Fruit fly (Drosophila melanogaster): ENCODE measurements around the gene Prp4k.

Prp4k gene

dm6 chr3L:205723-206284, 5.5 kb downstream of the Prp4k start, which contains the start of the genes Gk1 and CG13876 (continued):
- TF ChIP-seq CG4854 (GFP tag; optimal IDR thresholded peaks at IDR 0.05) (peak; percentile 69), stwl (tag; optimal IDR thresholded peaks at IDR 0.05) (peak; percentile 74), CG11696 (GFP tag; IDR thresholded peaks at IDR 0.05) (peak; percentile 88), grn (GFP tag; optimal IDR thresholded peaks at IDR 0.05) (peak; percentile 78), CG12744 (GFP tag; optimal IDR thresholded peaks at IDR 0.05) (peak; percentile 62), CG9932 (GFP tag; IDR thresholded peaks at IDR 0.05) (peak; percentile 91), CG14710 (tag; optimal IDR thresholded peaks at IDR 0.05) (peak; percentile 100), tx (GFP tag; optimal IDR thresholded peaks at IDR 0.05) (no peak), Pdp1 (GFP tag; optimal IDR thresholded peaks at IDR 0.05) (peak; percentile 48 to 81), CG6175 (GFP tag; IDR thresholded peaks at IDR 0.05) (peak; percentile 85), psq (GFP tag; optimal IDR thresholded peaks at IDR 0.05) (peak; percentile 78), nom (GFP tag; optimal IDR thresholded peaks at IDR 0.05) (peak; percentile 96), zfh2 (GFP tag; optimal IDR thresholded peaks at IDR 0.05) (peak; percentile 63), E2f2 (GFP tag; IDR thresholded peaks at IDR 0.05) (peak; percentile 77), ranshi (GFP tag; IDR thresholded peaks at IDR 0.05) (peak; percentile 94), CG12071 (GFP tag; optimal IDR thresholded peaks at IDR 0.05) (peak; percentile 88), disco-r (GFP tag; optimal IDR thresholded peaks at IDR 0.05) (no peak), Usf (GFP tag; optimal IDR thresholded peaks at IDR 0.05) (peak; percentile 78), CG7372 (GFP tag; IDR thresholded peaks at IDR 0.05) (peak; percentile 93), CG30020 (tag; optimal IDR thresholded peaks at IDR 0.05) (peak; percentile 85), CG12391 (tag; optimal IDR thresholded peaks at IDR 0.05) (peak; percentile 98), btn (GFP tag; optimal IDR thresholded peaks at IDR 0.05) (no peak), Ssrp (tag; optimal IDR thresholded peaks at IDR 0.05) (peak; percentile 94), CG10366 (GFP tag; IDR thresholded peaks at IDR 0.05) (peak; percentile 93), CG18476 (GFP tag; optimal IDR thresholded peaks at IDR 0.05) (peak; percentile 81), CG8478 (optimal IDR thresholded peaks at IDR 0.05) (no peak), Elba2 (GFP tag; optimal IDR thresholded peaks at IDR 0.05) (peak; percentile 58), CG17385 (GFP tag; optimal IDR thresholded peaks at IDR 0.05) (peak; percentile 92), CG12942 (GFP tag; optimal IDR thresholded peaks at IDR 0.05) (peak; percentile 91), CG8924 (tag; optimal IDR thresholded peaks at IDR 0.05) (peak; percentile 98), gt (GFP tag; IDR thresholded peaks at IDR 0.05) (peak; percentile 71), fd96Cb (tag; optimal IDR thresholded peaks at IDR 0.05) (peak; percentile 92), Lim3 (GFP tag; IDR thresholded peaks at IDR 0.05) (peak; percentile 29; the same call in 1 of the 2 replicates), CG17802 (tag; optimal IDR thresholded peaks at IDR 0.05) (peak; percentile 53), Spps (tag; optimal IDR thresholded peaks at IDR 0.05) (peak; percentile 91), Vsx1 (GFP tag; optimal IDR thresholded peaks at IDR 0.05) (no peak), gem (tag; optimal IDR thresholded peaks at IDR 0.05) (peak; percentile 98), ham (GFP tag; IDR thresholded peaks at IDR 0.05) (peak; percentile 71; the same call in 1 of the 2 replicates), toy (GFP tag; IDR thresholded peaks at IDR 0.05) (peak; percentile 82), lmd (GFP tag; IDR thresholded peaks at IDR 0.05) (peak; percentile 89), Lpt (GFP tag; optimal IDR thresholded peaks at IDR 0.05) (no peak), CG12299 (tag; optimal IDR thresholded peaks at IDR 0.05) (peak; percentile 98), gro (GFP tag; optimal IDR thresholded peaks at IDR 0.05) (peak; percentile 51), tio (GFP tag; optimal IDR thresholded peaks at IDR 0.05) (no peak), CG2199 (GFP tag; IDR thresholded peaks at IDR 0.05) (peak; percentile 94), CG32767 (GFP tag; IDR thresholded peaks at IDR 0.05) (peak; percentile 94), CG6689 (GFP tag; IDR thresholded peaks at IDR 0.05) (peak; percentile 97), Ets65A (GFP tag) (peak; percentile 92), slp2 (GFP tag; optimal IDR thresholded peaks at IDR 0.05) (peak; percentile 42), Mes4 (GFP tag; optimal IDR thresholded peaks at IDR 0.05) (no peak), CG13894 (tag; optimal IDR thresholded peaks at IDR 0.05) (peak; percentile 98), hbn (GFP tag; IDR thresholded peaks at IDR 0.05; ENCODE audit: partially characterized antibody) (no peak)

Data from whole organism, embryonic.